Fruit fly (Drosophila melanogaster) whole organism, prepupa: ENCODE data around the gene sphe.

Experiments
- CG1621 ChIP-seq: fragments of 200-800 bp; sonication (Bioruptor generic); optimal IDR thresholded peaks from 3 replicates; lab custom pipeline; 2018; ENCODE audit warnings: missing biosample characterization, mild to moderate bottlenecking, missing genetic modification characterization
- CG32006 ChIP-seq: fragments of 200-800 bp; sonication (Bioruptor generic); optimal IDR thresholded peaks from 3 replicates; lab custom pipeline; 2017; ENCODE audit warnings: missing biosample characterization, mild to moderate bottlenecking, missing genetic modification characterization
- CG8632 ChIP-seq: fragments of 200-800 bp; sonication (Bioruptor generic); optimal IDR thresholded peaks from 3 replicates; lab custom pipeline; 2016; ENCODE audit warnings: missing biosample characterization, missing genetic modification characterization
- Ets96B ChIP-seq: fragments of 200-800 bp; optimal IDR thresholded peaks from 2 replicates; lab custom pipeline; 2019; ENCODE audit warnings: missing biosample characterization, mild to moderate bottlenecking, missing genetic modification characterization, moderate library complexity
- Lpt ChIP-seq: fragments of 200-800 bp; sonication (Bioruptor generic); optimal IDR thresholded peaks from 3 replicates; lab custom pipeline; 2016; ENCODE audit warnings: missing biosample characterization, missing genetic modification characterization
- OdsH ChIP-seq: fragments of 200-800 bp; sonication (Bioruptor generic); optimal IDR thresholded peaks from 3 replicates; lab custom pipeline; 2016; ENCODE audit warnings: missing biosample characterization, missing genetic modification characterization
- Smox ChIP-seq: fragments of 200-800 bp; sonication (Bioruptor generic); optimal IDR thresholded peaks from 3 replicates; lab custom pipeline; 2016; ENCODE audit warnings: missing biosample characterization, missing genetic modification characterization

DNA sequence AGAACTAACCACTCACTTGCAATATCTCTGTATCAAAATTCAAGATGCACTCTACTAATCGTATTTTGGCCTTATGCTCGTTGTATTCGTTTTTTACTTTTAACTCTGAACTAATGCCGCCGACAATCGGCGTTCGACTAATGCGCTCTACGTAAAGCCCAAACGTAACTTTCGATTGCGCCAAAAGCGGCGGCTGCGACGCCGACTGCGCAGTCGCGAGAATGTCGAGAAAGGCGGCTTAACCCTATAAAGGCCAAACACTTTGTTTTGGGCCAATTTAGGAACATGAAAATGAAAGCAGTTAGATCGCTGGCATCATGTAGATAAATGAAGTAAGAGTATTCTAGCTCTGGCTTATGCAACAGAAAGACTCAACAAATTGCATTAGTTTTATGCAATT lies 28.9 kb downstream of the sphe start:
- TF ChIP-seq OdsH (GFP tag; lab: Kevin White, UChicago), result no peak
- TF ChIP-seq Ets96B (tag; lab: Kevin White, UChicago), result no peak
- no peak for TF ChIP-seq Smox (GFP tag; lab: Kevin White, UChicago)
- TF ChIP-seq CG32006 (GFP tag; lab: Kevin White, UChicago), result no peak
- TF ChIP-seq CG8632, result no peak
- no peak for TF ChIP-seq CG1621 (tag; lab: Kevin White, UChicago)
- TF ChIP-seq Lpt (GFP tag; lab: Kevin White, UChicago), result no peak
